Worm (Caenorhabditis elegans) whole organism, mixed stage, embryonic: ENCODE results near the gene C32H11.4.

ENCODE experiments used
- M03D4.4 ChIP-seq: sonication (generic microtip); optimal IDR thresholded peaks from 2 replicates; lab custom pipeline; 2017; ENCODE audit warnings: mild to moderate bottlenecking, missing genetic modification characterization, missing compliant biosample characterization
- bed-3 ChIP-seq: fragments of 200-800 bp; sonication (Bioruptor generic); optimal IDR thresholded peaks from 3 replicates; lab custom pipeline; 2018; ENCODE audit warnings: mild to moderate bottlenecking, missing genetic modification characterization, moderate library complexity, missing compliant biosample characterization
- blmp-1 ChIP-seq: fragments of 150-350 bp; optimal IDR thresholded peaks from 2 replicates; lab custom pipeline; 2014; ENCODE audit warnings: missing biosample characterization, missing genetic modification characterization
- ceh-39 ChIP-seq: fragments of 150-350 bp; optimal IDR thresholded peaks from 2 replicates; lab custom pipeline; 2014; ENCODE audit warnings: missing biosample characterization, missing genetic modification characterization
- ceh-43 ChIP-seq: fragments of 200-800 bp; sonication (Bioruptor generic); optimal IDR thresholded peaks from 2 replicates; lab custom pipeline; 2018; ENCODE audit warnings: mild to moderate bottlenecking, missing genetic modification characterization, moderate library complexity, missing compliant biosample characterization
- ceh-83 ChIP-seq: fragments of 200-800 bp; sonication (Bioruptor generic); optimal IDR thresholded peaks from 2 replicates; lab custom pipeline; 2018; ENCODE audit warnings: mild to moderate bottlenecking, missing genetic modification characterization, missing compliant biosample characterization
- ces-1 ChIP-seq: fragments of 150-350 bp; optimal IDR thresholded peaks from 2 replicates; lab custom pipeline; 2014; ENCODE audit warnings: missing biosample characterization, missing genetic modification reagents, missing genetic modification characterization
- cnd-1 ChIP-seq: fragments of 200-800 bp; sonication (Bioruptor generic); optimal IDR thresholded peaks from 2 replicates; lab custom pipeline; 2018; ENCODE audit warnings: mild to moderate bottlenecking, missing genetic modification characterization, missing compliant biosample characterization
- drap-1 ChIP-seq: fragments of 200-800 bp; sonication (Bioruptor generic); optimal IDR thresholded peaks from 3 replicates; lab custom pipeline; 2018; ENCODE audit warnings: mild to moderate bottlenecking, missing genetic modification characterization, missing compliant biosample characterization
- elt-1 ChIP-seq: sonication (generic microtip); optimal IDR thresholded peaks from 2 replicates; lab custom pipeline; 2017; ENCODE audit warnings: missing genetic modification characterization, mild to moderate bottlenecking, missing compliant biosample characterization, antibody characterized with exemption, moderate library complexity, borderline replicate concordance; ENCODE audit not compliant: insufficient read depth
- flh-1 ChIP-seq: fragments of 200-800 bp; sonication (Bioruptor generic); optimal IDR thresholded peaks from 2 replicates; lab custom pipeline; 2018; ENCODE audit warnings: mild to moderate bottlenecking, missing genetic modification characterization, moderate library complexity, missing compliant biosample characterization
- ham-2 ChIP-seq: fragments of 200-800 bp; sonication (Bioruptor generic); optimal IDR thresholded peaks from 2 replicates; lab custom pipeline; 2018; ENCODE audit warnings: mild to moderate bottlenecking, missing genetic modification characterization, missing compliant biosample characterization
- hlh-1 ChIP-seq: fragments of 150-350 bp; optimal IDR thresholded peaks from 2 replicates; lab custom pipeline; 2014; ENCODE audit warnings: missing biosample characterization, missing genetic modification reagents, missing genetic modification characterization
- lin-13 ChIP-seq: fragments of 150-350 bp; optimal IDR thresholded peaks from 2 replicates; lab custom pipeline; 2014; ENCODE audit warnings: missing biosample characterization, missing genetic modification characterization
- lsy-2 ChIP-seq: fragments of 150-350 bp; optimal IDR thresholded peaks from 2 replicates; lab custom pipeline; 2014; ENCODE audit warnings: missing biosample characterization, missing genetic modification characterization
- mab-5 ChIP-seq: fragments of 150-350 bp; optimal IDR thresholded peaks from 2 replicates; lab custom pipeline; 2014; ENCODE audit warnings: missing biosample characterization, missing genetic modification characterization
- mep-1 ChIP-seq: fragments of 150-350 bp; optimal IDR thresholded peaks from 2 replicates; lab custom pipeline; 2017; ENCODE audit warnings: missing biosample characterization, missing genetic modification reagents, missing genetic modification characterization, inconsistent platforms
- nhr-12 ChIP-seq: fragments of 150-350 bp; optimal IDR thresholded peaks from 2 replicates; lab custom pipeline; 2014; ENCODE audit warnings: missing biosample characterization, missing genetic modification characterization
- nhr-2 ChIP-seq: fragments of 150-350 bp; optimal IDR thresholded peaks from 2 replicates; lab custom pipeline; 2014; ENCODE audit warnings: missing biosample characterization, missing genetic modification characterization
- nhr-237 ChIP-seq: fragments of 150-350 bp; optimal IDR thresholded peaks from 2 replicates; lab custom pipeline; 2014; ENCODE audit warnings: missing biosample characterization, missing genetic modification characterization
- nhr-28 ChIP-seq: fragments of 150-350 bp; optimal IDR thresholded peaks from 2 replicates; lab custom pipeline; 2014; ENCODE audit warnings: missing biosample characterization, missing genetic modification characterization
- sem-2 ChIP-seq: fragments of 200-800 bp; sonication (Bioruptor generic); optimal IDR thresholded peaks from 2 replicates; lab custom pipeline; 2018; ENCODE audit warnings: mild to moderate bottlenecking, missing genetic modification characterization, missing compliant biosample characterization
- snpc-4 ChIP-seq: fragments of 150-350 bp; optimal IDR thresholded peaks from 2 replicates; lab custom pipeline; 2014; ENCODE audit warnings: missing biosample characterization, missing genetic modification characterization
- sptf-1 ChIP-seq: sonication (generic microtip); optimal IDR thresholded peaks from 2 replicates; lab custom pipeline; 2017; ENCODE audit warnings: mild to moderate bottlenecking, missing genetic modification characterization, moderate library complexity, missing compliant biosample characterization
- tbx-8 ChIP-seq: fragments of 200-800 bp; sonication (Bioruptor generic); optimal IDR thresholded peaks from 2 replicates; lab custom pipeline; 2018; ENCODE audit warnings: mild to moderate bottlenecking, missing genetic modification characterization, moderate library complexity, missing compliant biosample characterization
- unc-120 ChIP-seq: sonication (generic microtip); optimal IDR thresholded peaks from 2 replicates; lab custom pipeline; 2017; ENCODE audit warnings: missing genetic modification characterization, missing compliant biosample characterization; ENCODE audit not compliant: poor library complexity, severe bottlenecking
- unc-39 ChIP-seq: fragments of 150-350 bp; optimal IDR thresholded peaks from 2 replicates; lab custom pipeline; 2014; ENCODE audit warnings: missing biosample characterization, missing genetic modification characterization
- unc-62 ChIP-seq: fragments of 150-350 bp; optimal IDR thresholded peaks from 2 replicates; lab custom pipeline; 2014; ENCODE audit warnings: missing biosample characterization, missing genetic modification reagents, missing genetic modification characterization
- ztf-11 ChIP-seq: fragments of 150-350 bp; optimal IDR thresholded peaks from 2 replicates; lab custom pipeline; 2014; ENCODE audit warnings: missing biosample characterization, missing genetic modification characterization

Gene C32H11.4

DNA sequence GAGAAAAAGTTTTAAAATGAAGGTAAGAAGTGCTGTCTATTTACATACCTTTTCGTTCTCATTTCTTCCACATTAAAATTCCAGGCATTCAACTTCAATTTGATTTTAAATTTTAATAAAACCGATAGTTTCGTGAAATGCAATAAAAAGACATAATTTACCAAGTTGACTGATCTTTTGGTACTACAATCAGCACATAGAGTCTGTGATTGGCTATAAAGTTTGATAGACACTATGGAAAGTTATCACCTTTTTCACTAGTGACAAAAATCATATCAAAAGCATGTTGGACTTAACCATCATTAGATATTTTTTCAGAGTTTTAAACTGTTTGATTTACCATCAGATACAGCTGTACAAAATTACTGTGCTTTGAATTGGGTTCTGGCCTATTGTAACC is 5.6 kb upstream of the C32H11.4 start, which contains the start of gene srz-15:
Gene srz-15 (plus strand): TSS at position 301 of the 400 bp plus-strand sequence.
- no peak for TF ChIP-seq flh-1
- TF ChIP-seq unc-39: no peak
- no peak for TF ChIP-seq cnd-1 (tag; lab: Kevin White, UChicago)
- TF ChIP-seq ceh-83 (GFP tag; lab: Kevin White, UChicago): no peak
- no peak for TF ChIP-seq drap-1 (GFP tag; lab: Kevin White, UChicago)
- TF ChIP-seq ztf-11 (tag; lab: Kevin White, UChicago): no peak
- TF ChIP-seq hlh-1 (tag; lab: Kevin White, UChicago): no peak
- no peak for TF ChIP-seq M03D4.4
- no peak for TF ChIP-seq tbx-8 (GFP tag; lab: Kevin White, UChicago)
- no peak for TF ChIP-seq unc-120 (tag; lab: Kevin White, UChicago)
- no peak for TF ChIP-seq ceh-39 (tag; lab: Kevin White, UChicago)
- TF ChIP-seq nhr-28 (tag; lab: Kevin White, UChicago): no peak
- TF ChIP-seq nhr-2 (tag; lab: Kevin White, UChicago): no peak
- TF ChIP-seq lin-13: no peak
- TF ChIP-seq ham-2 (GFP tag; lab: Kevin White, UChicago): no peak
- TF ChIP-seq mab-5 (tag; lab: Kevin White, UChicago): no peak
- no peak for TF ChIP-seq sem-2 (GFP tag; lab: Kevin White, UChicago)
- no peak for TF ChIP-seq ceh-43

DNA sequence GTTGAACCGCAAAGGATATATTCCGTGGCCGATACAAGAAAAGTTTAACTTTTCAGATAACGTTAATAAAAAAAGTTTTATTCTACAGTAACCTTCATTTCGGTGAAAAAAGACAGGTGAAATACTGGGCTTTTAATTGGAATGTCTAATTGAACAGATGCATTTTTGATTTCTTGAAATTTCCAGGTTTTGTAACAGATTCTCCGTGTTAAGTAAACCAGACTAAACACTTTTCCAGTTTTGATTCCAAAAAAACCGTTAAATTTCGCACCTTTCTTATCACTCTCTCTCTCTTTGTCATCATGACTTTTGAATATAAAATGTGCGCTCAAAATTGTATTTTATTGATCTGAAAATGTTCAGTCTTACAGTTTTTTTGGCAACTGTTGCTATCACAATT is 2.8 kb upstream of the C32H11.4 start, which contains the start of gene C32H11.3:
Gene C32H11.3 (plus strand): TSS at position 301 of the 400 bp plus-strand sequence.
- TF ChIP-seq unc-120 (tag; lab: Kevin White, UChicago): no peak
- no peak for TF ChIP-seq snpc-4 (tag; lab: Kevin White, UChicago)
- no peak for TF ChIP-seq ces-1
- no peak for TF ChIP-seq mab-5 (tag; lab: Kevin White, UChicago)
- no peak for TF ChIP-seq ceh-43
- TF ChIP-seq nhr-237: no peak
- TF ChIP-seq sem-2 (GFP tag; lab: Kevin White, UChicago): no peak
- TF ChIP-seq mep-1 (tag; lab: Kevin White, UChicago): no peak
- TF ChIP-seq drap-1 (GFP tag; lab: Kevin White, UChicago): no peak
- TF ChIP-seq cnd-1 (tag; lab: Kevin White, UChicago): no peak
- no peak for TF ChIP-seq flh-1
- no peak for TF ChIP-seq hlh-1 (tag; lab: Kevin White, UChicago)

DNA sequence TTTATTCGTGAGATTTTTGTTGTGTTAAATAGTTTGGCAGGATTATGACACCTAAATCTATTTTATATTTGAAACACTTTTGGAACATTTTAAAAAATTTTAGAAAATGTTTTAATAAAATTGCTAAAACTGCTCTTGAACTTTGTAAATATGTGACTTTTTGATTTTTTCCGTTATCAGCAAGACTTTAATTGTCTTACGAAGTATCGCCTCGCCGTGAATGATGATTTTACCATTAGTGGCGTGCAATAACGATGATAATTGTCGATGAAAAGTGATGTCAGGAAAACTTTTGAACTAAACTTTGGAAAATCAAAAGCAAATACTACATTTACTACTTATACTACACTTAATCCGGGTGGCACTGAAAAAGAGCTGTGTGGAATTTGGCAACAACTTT is 511 bp upstream of the C32H11.4 start:
- TF ChIP-seq tbx-8 (GFP tag; lab: Kevin White, UChicago) (no peak), unc-39 (no peak), ceh-39 (tag; lab: Kevin White, UChicago) (no peak), nhr-28 (tag; lab: Kevin White, UChicago) (no peak), nhr-12 (tag; lab: Kevin White, UChicago) (no peak), snpc-4 (tag; lab: Kevin White, UChicago) (no peak), bed-3 (no peak), blmp-1 (tag; lab: Kevin White, UChicago) (no peak), ceh-43 (no peak), lsy-2 (tag; lab: Kevin White, UChicago) (no peak), drap-1 (GFP tag; lab: Kevin White, UChicago) (no peak), ham-2 (GFP tag; lab: Kevin White, UChicago) (no peak), ceh-83 (GFP tag; lab: Kevin White, UChicago) (no peak), M03D4.4 (no peak), nhr-2 (tag; lab: Kevin White, UChicago) (no peak)

DNA sequence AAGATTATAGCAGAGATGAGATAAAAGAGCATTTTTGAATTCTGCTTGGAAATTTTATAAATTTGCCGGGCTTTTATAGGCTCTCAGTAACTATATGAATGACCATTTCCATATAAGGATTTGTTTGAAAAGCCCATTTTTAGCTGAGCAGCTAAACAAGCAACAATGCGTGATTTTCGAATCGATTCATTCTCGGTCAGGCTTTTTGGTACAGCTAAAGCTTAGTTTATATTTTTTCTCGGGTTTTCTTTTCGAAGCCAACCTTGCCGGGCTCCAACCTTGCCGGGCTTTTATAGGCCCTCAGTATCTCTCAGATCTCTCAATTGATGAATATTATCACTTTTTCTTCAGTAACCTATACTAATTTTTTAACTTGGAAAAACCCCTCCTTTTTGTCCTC is 3.3 kb downstream of the C32H11.4 start, which contains the start of gene srlf-4:
Gene srlf-4 (minus strand): TSS at position 101 of the 400 bp plus-strand sequence.
- no peak for TF ChIP-seq unc-62
- peak; percentile 13 for TF ChIP-seq unc-120 (tag; lab: Kevin White, UChicago)

DNA sequence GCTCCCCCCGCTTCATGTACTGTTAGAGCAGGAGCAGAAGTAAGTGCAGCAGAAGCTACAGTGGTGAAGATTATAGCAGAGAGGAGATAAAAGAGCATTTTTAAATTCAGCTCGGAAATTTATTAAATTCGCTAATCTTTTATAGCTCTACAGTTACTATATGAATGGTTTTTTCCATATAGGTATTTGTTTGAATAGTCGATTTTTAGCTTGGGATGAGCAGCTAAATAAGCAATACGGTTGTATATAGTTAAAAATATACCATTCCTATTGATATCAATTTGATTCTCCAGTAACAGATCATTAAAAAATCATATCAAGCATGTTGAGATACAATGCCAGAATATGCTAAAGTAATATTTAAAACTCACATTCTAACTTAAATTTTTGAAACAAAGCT is 5.6 kb downstream of the C32H11.4 start, which contains the start of gene srlf-5:
Gene srlf-5 (minus strand): TSS at position 101 of the 400 bp plus-strand sequence.
- TF ChIP-seq snpc-4 (tag; lab: Kevin White, UChicago) (no peak), nhr-237 (no peak), sptf-1 (no peak), elt-1 (tag; lab: Kevin White, UChicago) (no peak), unc-62 (no peak), blmp-1 (tag; lab: Kevin White, UChicago) (no peak), nhr-2 (tag; lab: Kevin White, UChicago) (no peak), sem-2 (GFP tag; lab: Kevin White, UChicago) (no peak)
